Worm (Caenorhabditis elegans): ENCODE data around the gene ZK228.1.
"Not testable (repeated sequence)": the region's sequence is repeated elsewhere in the genome, so short reads cannot be mapped to it uniquely, and the experiment has no call there.

Gene ZK228.1

DNA sequence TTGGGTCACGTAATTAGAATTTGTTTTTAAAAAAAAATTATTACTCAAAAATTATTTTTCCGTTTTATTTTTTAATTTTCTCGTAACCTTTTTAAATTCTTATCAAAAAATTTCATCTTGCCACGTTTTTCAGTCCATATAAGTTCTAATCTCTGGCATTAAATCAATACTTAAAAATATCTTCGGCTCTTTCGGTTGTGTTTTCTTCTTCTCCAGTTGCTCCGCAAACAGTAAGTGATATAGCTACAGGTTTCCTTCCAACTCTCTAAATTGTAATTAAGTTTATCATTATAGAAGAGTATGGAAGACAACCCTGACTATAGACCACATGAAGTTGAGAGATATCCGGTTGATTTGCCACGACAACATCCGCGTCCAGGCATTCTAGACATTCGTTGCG lies at the start of gene ZK228.1:
Gene ZK228.1, plus strand, starts transcription at position 301 of the 400 bp plus-strand sequence.
- TF ChIP-seq cog-1 (tag; optimal IDR thresholded peaks at IDR 0.05) (no peak), med-1 (GFP tag; optimal IDR thresholded peaks at IDR 0.05; ENCODE audit: insufficient read depth) (no peak), ztf-23 (GFP tag; IDR thresholded peaks at IDR 0.05) (no peak), T22C8.4 (GFP tag; IDR thresholded peaks at IDR 0.05) (no peak), ztf-29 (GFP tag; IDR thresholded peaks at IDR 0.05) (no peak), flt-1 (GFP tag; IDR thresholded peaks at IDR 0.05) (no peak), tab-1 (GFP tag; IDR thresholded peaks at IDR 0.05) (no peak), klf-2 (GFP tag; conservative IDR thresholded peaks at IDR 0.05) (no peak), ref-1 (GFP tag; conservative IDR thresholded peaks at IDR 0.05) (no peak)

DNA sequence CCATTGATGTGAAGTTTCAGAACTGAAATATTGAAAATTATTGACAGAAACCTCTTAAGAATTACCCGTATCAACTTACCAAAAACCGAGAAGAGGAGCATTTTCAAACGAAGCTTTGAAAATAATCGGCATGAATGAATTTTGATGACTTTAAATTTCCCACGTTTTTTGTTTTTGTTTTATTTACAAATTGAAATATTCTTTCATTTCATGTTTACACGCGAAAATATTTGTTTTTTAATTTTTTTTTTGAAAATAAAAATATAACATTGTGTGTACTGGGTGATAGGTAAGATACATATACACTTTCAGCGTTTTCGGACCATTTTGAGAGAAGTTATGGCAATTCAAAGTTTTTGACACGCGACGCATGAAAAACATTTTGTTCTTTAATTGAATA lies 48.6 kb upstream of the ZK228.1 start, which contains the start of gene Y51A2B.9:
Gene Y51A2B.9, minus strand, starts transcription at position 101 of the 400 bp plus-strand sequence.
- TF ChIP-seq ztf-23 (GFP tag; IDR thresholded peaks at IDR 0.05) (no peak), ztf-29 (GFP tag; IDR thresholded peaks at IDR 0.05) (no peak)

DNA sequence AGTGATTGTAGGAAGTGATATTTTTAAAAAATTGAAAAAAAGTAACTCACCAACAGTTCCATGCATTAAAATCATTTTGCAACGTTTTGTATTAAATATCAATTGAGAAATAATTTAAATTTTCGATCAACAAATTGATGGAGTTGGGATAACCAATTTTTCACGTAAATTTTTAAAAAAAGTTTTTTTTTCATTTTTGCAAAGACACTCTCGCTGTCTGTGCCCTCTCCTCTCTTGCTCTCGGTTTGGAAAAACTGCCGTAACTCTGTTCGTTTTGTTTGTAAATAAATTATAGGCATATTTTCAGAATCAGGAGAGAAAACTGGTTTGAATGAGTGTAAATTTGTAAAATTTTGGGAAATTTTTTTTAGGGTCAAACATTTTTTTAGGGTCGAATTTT lies 46.4 kb upstream of the ZK228.1 start, which contains the start of gene Y51A2B.16:
Gene Y51A2B.16, minus strand, starts transcription at position 101 of the 400 bp plus-strand sequence.
- no peak for TF ChIP-seq ztf-29 (GFP tag; IDR thresholded peaks at IDR 0.05)
- TF ChIP-seq tab-1 (GFP tag; IDR thresholded peaks at IDR 0.05): no peak
- no peak for TF ChIP-seq T22C8.4 (GFP tag; IDR thresholded peaks at IDR 0.05)
- no peak for TF ChIP-seq med-1 (GFP tag; optimal IDR thresholded peaks at IDR 0.05; ENCODE audit: insufficient read depth)
- no peak for TF ChIP-seq cog-1 (tag; optimal IDR thresholded peaks at IDR 0.05)

DNA sequence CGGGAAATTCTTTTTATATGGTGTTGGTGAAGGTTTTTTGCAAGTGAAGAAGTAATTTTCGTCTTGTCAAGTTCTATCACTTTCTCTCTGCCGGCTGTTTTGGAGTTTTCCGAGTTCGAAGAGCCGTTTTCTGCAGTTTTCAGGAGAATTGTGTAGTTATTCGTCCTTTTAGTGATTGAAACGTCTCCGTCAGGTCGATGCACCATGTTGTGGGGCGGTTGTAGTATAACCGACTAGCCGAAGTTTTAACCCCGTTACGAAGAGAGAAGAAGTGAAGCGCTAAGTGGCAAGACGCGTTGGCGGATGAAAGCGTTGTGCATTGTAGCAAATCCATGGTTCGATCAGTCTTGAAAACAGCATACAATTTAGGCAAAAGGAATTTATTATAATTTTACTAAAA lies 41.5 kb upstream of the ZK228.1 start:
- TF ChIP-seq cog-1 (tag; optimal IDR thresholded peaks at IDR 0.05) (no peak), ref-1 (GFP tag; conservative IDR thresholded peaks at IDR 0.05) (no peak), ztf-29 (GFP tag; IDR thresholded peaks at IDR 0.05) (no peak), tab-1 (GFP tag; IDR thresholded peaks at IDR 0.05) (no peak), ztf-23 (GFP tag; IDR thresholded peaks at IDR 0.05) (no peak), flt-1 (GFP tag; IDR thresholded peaks at IDR 0.05) (no peak), med-1 (GFP tag; optimal IDR thresholded peaks at IDR 0.05; ENCODE audit: insufficient read depth) (no peak), T22C8.4 (GFP tag; IDR thresholded peaks at IDR 0.05) (no peak), klf-2 (GFP tag; conservative IDR thresholded peaks at IDR 0.05) (no peak)

DNA sequence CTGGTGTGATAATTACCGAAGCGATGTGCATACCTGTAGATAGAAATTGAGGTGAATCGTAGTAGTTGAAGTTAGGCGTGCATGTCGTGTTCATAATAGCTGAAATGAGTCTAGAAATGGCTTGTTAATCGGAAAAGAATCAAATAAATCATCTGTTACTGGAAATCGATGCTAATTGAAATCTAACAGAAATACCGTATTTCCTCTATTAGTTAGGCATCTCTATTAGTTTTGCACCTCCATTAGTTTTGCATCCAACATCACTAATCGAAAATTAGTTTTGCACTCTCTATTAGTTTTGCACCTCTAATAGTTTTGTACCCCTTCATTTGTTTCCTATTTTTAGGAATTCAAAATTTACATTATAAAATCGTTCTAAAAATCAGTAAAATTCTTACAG lies 39.5 kb upstream of the ZK228.1 start, which contains the start of gene srh-209:
Gene srh-209, minus strand, starts transcription at position 101 of the 400 bp plus-strand sequence.
- not testable (repeated sequence) for TF ChIP-seq flt-1 (GFP tag; IDR thresholded peaks at IDR 0.05); tab-1 (GFP tag; IDR thresholded peaks at IDR 0.05); ref-1 (GFP tag; conservative IDR thresholded peaks at IDR 0.05)

DNA sequence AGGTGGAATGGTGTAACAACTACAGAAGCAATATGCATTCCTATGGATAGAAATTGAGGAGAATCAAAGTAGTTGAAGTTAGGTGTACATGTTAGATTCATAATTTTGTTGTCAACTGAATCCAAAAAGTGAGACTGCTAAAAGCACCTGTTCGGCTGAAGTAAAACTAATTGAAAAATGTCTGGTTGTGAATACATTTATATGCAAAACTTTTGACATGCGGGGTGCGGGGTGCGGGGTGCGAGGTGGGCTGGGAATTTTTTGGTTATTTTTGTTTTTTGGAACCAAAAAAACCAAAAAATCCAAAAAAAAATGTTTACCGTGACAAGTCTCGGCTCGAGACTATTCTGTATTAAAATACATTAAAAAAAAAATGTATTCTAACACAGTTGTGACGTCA lies 34.1 kb upstream of the ZK228.1 start, which contains the start of gene srh-207:
Gene srh-207, minus strand, starts transcription at position 101 of the 400 bp plus-strand sequence.
- TF ChIP-seq ztf-29 (GFP tag; IDR thresholded peaks at IDR 0.05) (no peak), ref-1 (GFP tag; conservative IDR thresholded peaks at IDR 0.05) (no peak), tab-1 (GFP tag; IDR thresholded peaks at IDR 0.05) (no peak)

DNA sequence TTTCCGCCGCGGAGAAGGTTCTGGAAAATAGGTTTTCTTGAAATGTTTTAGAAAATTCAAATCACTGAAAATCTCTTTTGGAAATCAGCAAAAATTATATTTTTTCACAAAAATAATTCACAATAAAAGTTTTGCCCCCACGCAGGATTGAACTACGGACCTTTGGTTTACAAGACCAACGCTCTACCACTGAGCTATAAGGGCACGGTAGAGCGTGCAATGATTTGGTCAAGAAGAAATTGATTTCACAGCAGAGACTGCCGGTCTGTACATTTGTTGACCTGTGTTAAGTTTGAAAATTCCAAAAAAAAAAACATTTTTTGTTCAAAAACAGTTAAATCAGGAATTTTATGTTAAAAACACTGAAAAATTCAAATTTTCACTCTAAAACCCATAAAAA lies 31.9 kb upstream of the ZK228.1 start:
- TF ChIP-seq ref-1 (GFP tag; conservative IDR thresholded peaks at IDR 0.05): no peak

DNA sequence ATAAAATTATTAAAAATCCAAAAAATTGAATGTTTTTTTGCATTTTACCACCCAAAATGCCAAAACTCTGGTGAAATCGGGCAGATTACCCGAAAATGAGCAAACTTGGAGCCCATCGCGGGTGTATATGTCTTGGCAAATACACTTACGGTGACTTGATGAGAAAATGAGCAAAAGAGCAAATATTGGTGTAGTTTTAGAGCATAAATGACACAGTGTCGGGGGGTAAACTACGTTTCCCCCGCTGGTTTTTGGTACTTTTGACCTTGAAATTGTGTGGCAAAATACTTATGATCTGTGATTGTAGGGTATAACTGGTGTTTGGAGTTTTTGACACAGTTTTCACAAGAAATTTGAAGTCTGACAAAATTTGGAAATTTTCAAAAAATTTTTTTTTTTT lies 31.3 kb upstream of the ZK228.1 start, which contains the start of gene ZK262.2:
Gene ZK262.2, minus strand, starts transcription at position 101 of the 400 bp plus-strand sequence.
- TF ChIP-seq T22C8.4 (GFP tag; IDR thresholded peaks at IDR 0.05): no peak
- no peak for TF ChIP-seq ztf-23 (GFP tag; IDR thresholded peaks at IDR 0.05)
- TF ChIP-seq tab-1 (GFP tag; IDR thresholded peaks at IDR 0.05): no peak

DNA sequence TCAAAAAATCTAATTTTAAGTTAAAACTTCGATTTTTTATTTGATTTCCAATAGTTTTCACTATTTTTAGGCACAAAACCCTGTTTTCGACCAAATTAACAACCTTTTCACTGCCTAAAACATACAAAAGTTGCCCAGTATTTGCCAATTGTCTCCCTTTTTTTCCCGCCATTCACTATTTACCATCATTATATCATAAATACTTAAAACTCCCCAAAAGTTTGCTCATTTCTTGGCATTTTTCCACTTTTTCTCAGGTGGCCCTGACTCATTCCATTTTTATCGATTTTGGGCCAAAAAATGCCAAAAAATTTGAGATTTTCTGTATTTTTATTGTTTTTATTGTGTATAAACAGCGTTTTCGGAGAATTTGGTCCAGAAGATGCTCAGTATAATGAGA lies 30.2 kb upstream of the ZK228.1 start, which contains the start of gene txt-8:
Gene txt-8, plus strand, starts transcription at position 301 of the 400 bp plus-strand sequence.
- no peak for TF ChIP-seq ref-1 (GFP tag; conservative IDR thresholded peaks at IDR 0.05)
- no peak for TF ChIP-seq T22C8.4 (GFP tag; IDR thresholded peaks at IDR 0.05)
- TF ChIP-seq med-1 (GFP tag; optimal IDR thresholded peaks at IDR 0.05; ENCODE audit: insufficient read depth): no peak
- no peak for TF ChIP-seq ztf-23 (GFP tag; IDR thresholded peaks at IDR 0.05)
- TF ChIP-seq tab-1 (GFP tag; IDR thresholded peaks at IDR 0.05): no peak

DNA sequence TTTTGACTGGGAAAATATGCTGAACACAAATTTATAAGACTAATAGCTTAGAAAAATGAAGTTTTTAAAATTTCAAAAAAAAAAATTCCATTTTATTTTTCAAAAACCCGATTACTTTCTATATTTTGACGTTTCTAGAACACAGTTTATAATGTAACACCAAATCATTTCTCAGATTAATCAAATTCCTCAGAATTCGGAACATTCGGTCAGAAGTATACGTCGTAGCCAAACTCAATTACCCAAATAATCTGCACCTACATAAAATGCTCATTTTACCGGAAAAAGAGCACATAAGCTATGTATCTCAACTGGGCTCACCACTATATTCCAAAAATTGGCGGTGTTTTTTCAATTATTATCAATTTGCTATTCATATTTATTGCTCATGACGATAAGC lies 23.4 kb upstream of the ZK228.1 start, which contains the start of gene srj-26:
Gene srj-26, plus strand, starts transcription at position 301 of the 400 bp plus-strand sequence.
- no peak for TF ChIP-seq ztf-29 (GFP tag; IDR thresholded peaks at IDR 0.05)
- no peak for TF ChIP-seq ztf-23 (GFP tag; IDR thresholded peaks at IDR 0.05)
- TF ChIP-seq T22C8.4 (GFP tag; IDR thresholded peaks at IDR 0.05): no peak
- TF ChIP-seq flt-1 (GFP tag; IDR thresholded peaks at IDR 0.05): no peak
- TF ChIP-seq tab-1 (GFP tag; IDR thresholded peaks at IDR 0.05): no peak
- TF ChIP-seq klf-2 (GFP tag; conservative IDR thresholded peaks at IDR 0.05): no peak
- TF ChIP-seq ref-1 (GFP tag; conservative IDR thresholded peaks at IDR 0.05): no peak
- TF ChIP-seq med-1 (GFP tag; optimal IDR thresholded peaks at IDR 0.05; ENCODE audit: insufficient read depth): no peak
- TF ChIP-seq cog-1 (tag; optimal IDR thresholded peaks at IDR 0.05): no peak

DNA sequence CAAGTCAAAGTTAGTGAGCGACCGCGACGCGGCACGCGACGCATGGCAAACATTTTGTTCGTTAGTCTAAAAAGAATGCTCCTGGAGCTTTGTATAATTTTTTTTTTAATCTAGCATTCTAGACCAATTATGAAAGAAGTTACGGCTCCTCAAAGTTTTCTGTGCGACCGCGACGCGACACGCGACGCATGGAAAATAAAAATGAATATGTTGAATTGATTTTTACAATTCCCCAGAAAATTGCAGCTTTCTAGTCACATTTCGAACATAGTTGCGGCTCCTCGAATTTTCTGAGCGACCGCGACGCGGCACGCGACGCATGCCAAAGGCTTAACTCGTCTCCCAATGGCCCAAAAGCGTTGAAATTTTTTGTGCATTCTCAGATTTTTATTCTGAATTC lies 19.7 kb upstream of the ZK228.1 start, which contains the start of gene ZK262.4:
Gene ZK262.4, minus strand, starts transcription at position 101 of the 400 bp plus-strand sequence.
- TF ChIP-seq klf-2 (GFP tag; conservative IDR thresholded peaks at IDR 0.05) (no peak), flt-1 (GFP tag; IDR thresholded peaks at IDR 0.05) (no peak), med-1 (GFP tag; optimal IDR thresholded peaks at IDR 0.05; ENCODE audit: insufficient read depth) (no peak), cog-1 (tag; optimal IDR thresholded peaks at IDR 0.05) (no peak), tab-1 (GFP tag; IDR thresholded peaks at IDR 0.05) (no peak), ztf-29 (GFP tag; IDR thresholded peaks at IDR 0.05) (no peak), ztf-23 (GFP tag; IDR thresholded peaks at IDR 0.05) (no peak), ref-1 (GFP tag; conservative IDR thresholded peaks at IDR 0.05) (no peak), T22C8.4 (GFP tag; IDR thresholded peaks at IDR 0.05) (no peak)
